Worm (Caenorhabditis elegans): ENCODE results near the gene F29B9.7.

DNA sequence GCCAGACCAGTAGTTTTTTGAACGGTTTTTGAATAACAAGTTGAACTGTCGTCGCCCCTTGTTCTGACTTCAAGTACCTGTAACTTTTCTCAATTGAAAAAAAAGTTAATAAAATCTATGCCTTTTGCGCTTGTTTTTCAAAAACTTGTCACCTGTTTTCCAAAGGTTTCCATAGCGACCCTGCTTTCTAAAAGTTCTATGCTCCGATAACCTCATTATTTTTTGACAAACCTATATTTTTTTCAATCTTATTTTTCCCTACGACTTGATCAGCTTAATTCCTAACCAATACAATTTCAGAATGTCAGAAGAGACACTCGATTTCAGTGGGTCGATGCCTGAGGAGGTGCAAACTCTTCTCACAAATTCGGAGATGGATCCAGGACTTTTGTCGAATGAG lies 2.2 kb upstream of the F29B9.7 start, which contains the start of gene F29B9.8:
- TF ChIP-seq lin-13 (tag; optimal IDR thresholded peaks at IDR 0.05) (no peak), pha-4 (tag; optimal IDR thresholded peaks at IDR 0.05) (no peak), snpc-4 (tag; optimal IDR thresholded peaks at IDR 0.05) (no peak), elt-1 (tag; optimal IDR thresholded peaks at IDR 0.05; ENCODE audit: borderline replicate concordance, insufficient read depth) (no peak), nhr-12 (tag; optimal IDR thresholded peaks at IDR 0.05) (no peak), nhr-28 (tag; optimal IDR thresholded peaks at IDR 0.05) (no peak), lsy-2 (tag; optimal IDR thresholded peaks at IDR 0.05) (no peak), nhr-76 (tag; optimal IDR thresholded peaks at IDR 0.05) (no peak), mab-5 (tag; optimal IDR thresholded peaks at IDR 0.05) (no peak), tbx-8 (GFP tag; optimal IDR thresholded peaks at IDR 0.05) (no peak), mep-1 (tag; optimal IDR thresholded peaks at IDR 0.05) (no peak), nhr-2 (tag; optimal IDR thresholded peaks at IDR 0.05) (no peak), unc-62 (GFP tag; optimal IDR thresholded peaks at IDR 0.05) (no peak)

Data from whole organism, mixed stage, embryonic.